Worm (Caenorhabditis elegans) whole organism, L1 larva: ENCODE results near the gene mrps-18C.

Experiments used
- efl-3 ChIP-seq: fragments of 200-800 bp; sonication (Bioruptor generic); optimal IDR thresholded peaks from 2 replicates; lab custom pipeline; 2018; ENCODE audit warnings: mild to moderate bottlenecking, missing genetic modification characterization, missing compliant biosample characterization
- fkh-10 ChIP-seq: sonication (generic microtip); optimal IDR thresholded peaks from 2 replicates; lab custom pipeline; 2017; ENCODE audit warnings: missing biosample characterization, missing genetic modification reagents, missing genetic modification characterization
- lin-13 ChIP-seq: fragments of 150-350 bp; optimal IDR thresholded peaks from 2 replicates; lab custom pipeline; 2014; ENCODE audit warnings: missing biosample characterization, missing genetic modification reagents, missing genetic modification characterization
- lin-39 ChIP-seq: fragments of 150-350 bp; optimal IDR thresholded peaks from 2 replicates; lab custom pipeline; 2014; ENCODE audit warnings: missing biosample characterization, missing genetic modification reagents, missing genetic modification characterization
- mdl-1 ChIP-seq, 2 experiments: fragments of 150-350 bp; optimal IDR thresholded peaks; 2 replicates each; lab custom pipeline; 2014 to 2017; ENCODE audit warnings: missing biosample characterization in 2 of 2, missing genetic modification characterization in 2 of 2, inconsistent platforms in 1 of 2
- mep-1 ChIP-seq: fragments of 150-350 bp; optimal IDR thresholded peaks from 2 replicates; lab custom pipeline; 2014; ENCODE audit warnings: missing biosample characterization, missing genetic modification characterization
- nhr-237 ChIP-seq: fragments of 150-350 bp; optimal IDR thresholded peaks from 2 replicates; lab custom pipeline; 2014; ENCODE audit warnings: missing biosample characterization, missing genetic modification characterization
- tbx-2 ChIP-seq: sonication (generic microtip); optimal IDR thresholded peaks from 2 replicates; lab custom pipeline; 2016; ENCODE audit warnings: missing genetic modification characterization, missing compliant biosample characterization
- ztf-4 ChIP-seq: fragments of 150-350 bp; optimal IDR thresholded peaks from 2 replicates; lab custom pipeline; 2014; ENCODE audit warnings: missing biosample characterization, missing genetic modification characterization

DNA sequence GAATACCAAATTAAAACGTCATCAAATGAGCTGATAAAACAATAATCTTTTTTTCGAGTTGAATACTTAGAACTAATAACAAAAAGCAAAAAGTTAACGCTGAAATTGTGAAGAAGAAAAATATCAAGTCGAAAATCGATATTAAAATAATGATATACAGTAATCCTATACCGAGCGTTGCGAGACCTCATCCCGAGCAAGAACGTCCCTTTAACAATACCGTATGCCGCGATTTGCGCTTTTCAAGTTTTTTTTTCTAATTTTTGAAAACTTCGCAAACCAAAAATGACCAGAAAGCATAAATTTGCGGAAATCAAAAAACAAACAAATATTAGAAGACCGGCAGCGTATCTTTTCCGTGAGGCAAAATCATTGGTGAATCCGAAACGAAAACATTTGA lies 44.4 kb upstream of the mrps-18C start, which contains the start of gene F26F4.5:
- TF ChIP-seq fkh-10 (GFP tag; lab: Kevin White, UChicago), result no peak
- no peak for TF ChIP-seq lin-39
- TF ChIP-seq lin-13 (GFP tag; lab: Kevin White, UChicago), result no peak
- TF ChIP-seq nhr-237 (tag; lab: Kevin White, UChicago), result no peak
- no peak for TF ChIP-seq efl-3
- no peak for TF ChIP-seq mdl-1 (tag; optimal IDR thresholded peaks at IDR 0.05; lab: Kevin White, UChicago)
- TF ChIP-seq mep-1, result no peak
- TF ChIP-seq tbx-2 (tag; lab: Kevin White, UChicago), result no peak
- TF ChIP-seq ztf-4 (tag; lab: Kevin White, UChicago), result no peak
